Worm (Caenorhabditis elegans) whole organism, midembryonic: ENCODE data around the gene K09H11.11.

ENCODE experiments used
- T22C8.4 ChIP-seq: fragments of 200-800 bp; sonication (Bioruptor generic); IDR thresholded peaks from 2 replicates; pipeline ENCODE4 v1.3.6; 2022; ENCODE audit warnings: missing genetic modification characterization, missing compliant biosample characterization
- flt-1 ChIP-seq: fragments of 200-800 bp; sonication (Bioruptor generic); IDR thresholded peaks from 2 replicates; pipeline ENCODE4 v1.3.6; 2022; ENCODE audit warnings: missing genetic modification characterization, missing compliant biosample characterization
- ref-1 ChIP-seq: fragments of 200-800 bp; sonication (Bioruptor generic); conservative IDR thresholded peaks from 2 replicates; pipeline ENCODE4 v1.3.6; 2022; ENCODE audit warnings: missing genetic modification reagents, missing genetic modification characterization, missing compliant biosample characterization
- ztf-23 ChIP-seq: fragments of 200-800 bp; sonication (Bioruptor generic); IDR thresholded peaks from 2 replicates; pipeline ENCODE4 v1.3.6; 2022; ENCODE audit warnings: missing genetic modification reagents, missing genetic modification characterization, missing compliant biosample characterization

ce11 chrV:5799373-5799772 is 44.3 kb upstream of the K09H11.11 start, which contains the start of gene cyn-17:
- TF ChIP-seq ztf-23 (GFP tag; lab: Robert Waterston, UW) (no peak), flt-1 (GFP tag; lab: Robert Waterston, UW) (no peak), T22C8.4 (GFP tag; lab: Robert Waterston, UW) (no peak), ref-1 (GFP tag; lab: Robert Waterston, UW) (no peak)
